Worm (Caenorhabditis elegans): Measurements from ENCODE around the gene hpo-30.

DNA sequence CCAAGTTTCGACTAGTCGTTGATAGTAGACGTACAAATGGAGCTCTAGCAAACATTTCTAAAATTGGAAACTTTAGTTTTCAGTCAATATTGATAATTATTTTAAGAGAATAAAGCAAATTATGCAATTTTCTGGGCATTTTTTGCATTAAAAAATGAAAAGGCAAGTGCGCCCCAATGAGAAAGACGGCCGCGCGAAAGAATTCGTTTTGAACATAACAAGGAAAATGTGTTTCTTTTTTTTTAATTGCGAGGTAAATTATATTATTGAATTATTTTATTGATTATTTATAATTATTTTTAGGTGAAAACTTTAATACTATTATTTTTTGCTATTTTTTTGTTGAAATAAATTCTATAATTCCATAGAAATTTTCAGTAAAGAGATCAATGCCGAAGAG is 38.7 kb downstream of the hpo-30 start, which contains the start of the genes tsfm-1 and capg-2:
- TF ChIP-seq klf-2 (GFP tag; conservative IDR thresholded peaks at IDR 0.05) (no peak), flt-1 (GFP tag; IDR thresholded peaks at IDR 0.05) (no peak), ref-1 (GFP tag; conservative IDR thresholded peaks at IDR 0.05) (no peak), T22C8.4 (GFP tag; IDR thresholded peaks at IDR 0.05) (no peak), tab-1 (GFP tag; IDR thresholded peaks at IDR 0.05) (no peak), ztf-29 (GFP tag; IDR thresholded peaks at IDR 0.05) (no peak), ztf-23 (GFP tag; IDR thresholded peaks at IDR 0.05) (no peak)

All from whole organism, midembryonic.